Worm (Caenorhabditis elegans): ENCODE results near the gene F21A3.2.
A peak's percentile ranks its signal among the peaks of the same experiment; 100 is the strongest.

F21A3.2 gene

DNA sequence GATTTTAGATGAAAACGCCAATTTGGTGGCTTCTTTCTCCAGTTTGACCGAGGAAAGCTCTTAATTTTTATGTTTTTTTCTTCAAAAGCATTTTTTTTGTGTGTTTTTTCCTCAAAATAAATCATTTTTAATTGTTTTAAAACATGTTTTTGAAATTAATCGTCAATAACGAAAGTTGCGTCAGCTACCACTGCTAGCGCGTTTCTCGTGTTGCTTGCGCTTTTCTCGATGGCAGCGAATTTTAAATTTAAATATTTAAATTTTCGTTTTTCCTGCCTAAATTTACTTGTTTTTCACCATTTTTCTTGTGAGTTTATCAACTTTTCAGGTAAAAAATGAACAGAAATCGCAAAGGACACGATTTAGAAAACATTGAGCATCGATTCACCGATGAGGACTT lies 4.2 kb upstream of the F21A3.2 start, which contains the start of gene prde-1 (continued):
- TF ChIP-seq Y79H2A.3 (GFP tag; conservative IDR thresholded peaks at IDR 0.05) (no peak), rpc-1 (optimal IDR thresholded peaks at IDR 0.05) (no peak), rpc-1 (tag; optimal IDR thresholded peaks at IDR 0.05) (no peak), bed-2 (GFP tag; IDR thresholded peaks at IDR 0.05) (no peak), hlh-26 (GFP tag; conservative IDR thresholded peaks at IDR 0.05) (no peak), C17E4.6 (GFP tag; IDR thresholded peaks at IDR 0.05) (no peak), F37B4.10 (GFP tag; IDR thresholded peaks at IDR 0.05) (no peak), lsy-27 (tag; optimal IDR thresholded peaks at IDR 0.05; ENCODE audit: borderline replicate concordance, insufficient read depth) (no peak), ztf-18 (tag; optimal IDR thresholded peaks at IDR 0.05) (peak; percentile 93), repo-1 (tag; optimal IDR thresholded peaks at IDR 0.05) (no peak), nfya-2 (GFP tag; IDR thresholded peaks at IDR 0.05) (no peak), F55B11.4 (tag; optimal IDR thresholded peaks at IDR 0.05; ENCODE audit: borderline replicate concordance, insufficient read depth) (no peak), ztf-3 (GFP tag; optimal IDR thresholded peaks at IDR 0.05) (no peak)

DNA sequence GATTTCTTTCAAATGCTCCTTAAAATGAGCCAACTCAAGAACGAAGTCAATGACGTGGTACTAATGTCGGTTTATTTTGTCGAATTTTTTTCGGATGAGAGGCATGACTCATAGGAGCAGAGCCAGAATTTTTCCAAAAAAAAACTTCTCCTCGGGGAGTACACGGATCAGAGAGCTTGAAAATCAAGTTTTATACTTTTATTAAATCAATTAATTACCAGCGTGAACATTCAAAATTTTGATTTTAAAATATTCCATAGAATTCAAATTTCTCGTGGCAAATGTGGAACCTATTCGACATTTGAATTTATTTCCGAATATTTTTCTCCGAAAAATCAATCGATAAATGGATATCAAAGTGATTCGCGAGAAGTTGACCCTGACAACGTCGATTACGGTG lies 2.6 kb upstream of the F21A3.2 start, which contains the start of gene F21A3.4:
Gene F21A3.4 (plus strand): TSS at position 301 of the 400 bp plus-strand sequence.
- no peak for TF ChIP-seq ztf-18 (tag; optimal IDR thresholded peaks at IDR 0.05)
- TF ChIP-seq him-1 (tag; optimal IDR thresholded peaks at IDR 0.05), result no peak
- no peak for TF ChIP-seq lin-35 (GFP tag; optimal IDR thresholded peaks at IDR 0.05)
- no peak for TF ChIP-seq snpc-3.4 (tag; optimal IDR thresholded peaks at IDR 0.05)
- TF ChIP-seq snpc-1.1 (tag; optimal IDR thresholded peaks at IDR 0.05; ENCODE audit: insufficient read depth), result no peak

DNA sequence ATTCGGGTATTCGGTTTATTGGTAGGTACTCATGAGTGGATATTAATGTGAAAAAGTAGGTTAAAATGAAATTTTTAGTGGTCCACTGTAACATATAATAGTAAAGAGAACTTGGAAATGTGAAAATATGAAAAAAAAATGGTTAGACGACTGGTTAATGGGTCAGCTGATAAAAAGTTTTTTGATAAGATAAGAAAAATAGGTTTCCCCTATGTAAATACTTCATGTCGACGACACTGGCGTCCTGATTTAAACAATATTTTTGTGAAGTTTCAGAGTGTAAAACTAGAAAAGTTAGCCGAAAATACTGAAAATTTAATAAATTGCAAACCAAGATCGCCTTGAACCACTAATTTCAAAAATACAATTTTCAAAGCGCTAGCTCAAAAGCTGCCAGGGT lies 668 bp downstream of the F21A3.2 start, which contains the start of gene F21A3.11:
Gene F21A3.11 (minus strand): TSS at position 117 of the 400 bp plus-strand sequence.
- TF ChIP-seq nfyb-1 (GFP tag; IDR thresholded peaks at IDR 0.05) (no peak), nhr-80 (tag; optimal IDR thresholded peaks at IDR 0.05) (peak; percentile 16)

DNA sequence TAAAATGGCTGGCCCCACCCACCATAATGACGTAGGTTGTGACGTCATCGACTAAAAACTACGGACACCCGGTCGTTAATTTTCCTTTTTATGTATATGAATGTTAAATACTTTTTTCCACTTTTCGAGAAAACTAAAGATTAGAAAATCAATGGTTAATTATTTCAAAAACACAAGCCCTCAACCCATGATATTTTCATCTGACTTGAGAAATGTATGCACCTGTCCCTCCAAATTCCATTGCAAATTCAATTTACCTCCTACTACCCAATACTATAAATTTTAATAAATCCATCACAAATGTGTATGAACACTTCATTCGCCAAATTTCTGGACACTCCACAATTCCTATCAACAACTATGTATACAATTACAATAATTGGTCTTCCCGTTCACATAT lies 4.7 kb downstream of the F21A3.2 start, which contains the start of gene srh-276:
Gene srh-276 (plus strand): TSS at position 301 of the 400 bp plus-strand sequence.
- no peak for TF ChIP-seq ceh-91 (GFP tag; IDR thresholded peaks at IDR 0.05)
- no peak for TF ChIP-seq lir-1 (GFP tag; conservative IDR thresholded peaks at IDR 0.05)
- TF ChIP-seq attf-3 (GFP tag; conservative IDR thresholded peaks at IDR 0.05), result no peak
- TF ChIP-seq ztf-6 (GFP tag; IDR thresholded peaks at IDR 0.05), result no peak
- TF ChIP-seq Y53F4B.3 (GFP tag; IDR thresholded peaks at IDR 0.05), result no peak
- TF ChIP-seq xnd-1 (tag; optimal IDR thresholded peaks at IDR 0.05), result no peak
- no peak for TF ChIP-seq lsy-27 (tag; optimal IDR thresholded peaks at IDR 0.05; ENCODE audit: borderline replicate concordance, insufficient read depth)
- TF ChIP-seq T26A5.8 (tag; optimal IDR thresholded peaks at IDR 0.05), result no peak
- no peak for TF ChIP-seq F10E7.11 (tag; optimal IDR thresholded peaks at IDR 0.05)
- no peak for TF ChIP-seq rpc-1 (optimal IDR thresholded peaks at IDR 0.05)
- no peak for TF ChIP-seq rpc-1 (tag; optimal IDR thresholded peaks at IDR 0.05)
- no peak for TF ChIP-seq unc-130 (GFP tag; optimal IDR thresholded peaks at IDR 0.05)

DNA sequence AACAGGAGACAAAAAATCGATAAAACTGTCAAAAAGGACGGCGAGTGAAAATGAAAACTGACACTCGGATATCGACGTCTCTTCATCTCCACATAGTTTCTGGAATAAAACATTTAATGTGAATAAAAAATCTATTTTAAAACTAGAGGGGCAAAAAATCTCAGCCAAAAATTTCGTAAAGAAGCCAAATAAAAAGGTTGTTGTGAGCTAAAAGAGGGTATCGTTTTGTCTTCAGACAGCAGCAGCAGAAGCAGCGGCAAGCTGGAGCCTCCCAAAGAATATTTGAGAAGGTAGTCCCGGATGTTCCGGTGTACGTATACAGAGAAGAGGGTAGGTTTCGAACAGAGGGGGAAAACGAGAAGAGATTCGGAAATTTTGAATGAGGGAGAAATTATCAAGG lies 11.8 kb downstream of the F21A3.2 start, which contains the start of gene lgc-31:
Gene lgc-31 (minus strand): TSS at position 101 of the 400 bp plus-strand sequence.
- TF ChIP-seq F52B5.7 (tag; optimal IDR thresholded peaks at IDR 0.05) (no peak), madf-8 (GFP tag; conservative IDR thresholded peaks at IDR 0.05) (no peak), lsy-27 (tag; optimal IDR thresholded peaks at IDR 0.05; ENCODE audit: borderline replicate concordance, insufficient read depth) (no peak), ets-4 (GFP tag; optimal IDR thresholded peaks at IDR 0.05) (no peak), unc-130 (GFP tag; optimal IDR thresholded peaks at IDR 0.05) (no peak), hlh-12 (tag; optimal IDR thresholded peaks at IDR 0.05) (no peak), madf-10 (tag; optimal IDR thresholded peaks at IDR 0.05) (no peak), fkh-3 (tag; optimal IDR thresholded peaks at IDR 0.05) (no peak), nhr-120 (GFP tag; IDR thresholded peaks at IDR 0.05) (no peak), dox-1 (GFP tag; IDR thresholded peaks at IDR 0.05) (no peak), rec-8 (tag; optimal IDR thresholded peaks at IDR 0.05) (no peak), ceh-91 (GFP tag; IDR thresholded peaks at IDR 0.05) (no peak), die-1 (tag; optimal IDR thresholded peaks at IDR 0.05) (no peak), unc-62 (GFP tag; optimal IDR thresholded peaks at IDR 0.05) (no peak), hmg-20 (GFP tag; IDR thresholded peaks at IDR 0.05) (no peak), sptf-2 (GFP tag; optimal IDR thresholded peaks at IDR 0.05) (no peak), cebp-1 (GFP tag; IDR thresholded peaks at IDR 0.05) (no peak), cebp-1 (tag; optimal IDR thresholded peaks at IDR 0.05) (no peak)

Measured in whole organism, young adult.